Fruit fly (Drosophila melanogaster): ENCODE data around the gene msi.

The msi gene

DNA sequence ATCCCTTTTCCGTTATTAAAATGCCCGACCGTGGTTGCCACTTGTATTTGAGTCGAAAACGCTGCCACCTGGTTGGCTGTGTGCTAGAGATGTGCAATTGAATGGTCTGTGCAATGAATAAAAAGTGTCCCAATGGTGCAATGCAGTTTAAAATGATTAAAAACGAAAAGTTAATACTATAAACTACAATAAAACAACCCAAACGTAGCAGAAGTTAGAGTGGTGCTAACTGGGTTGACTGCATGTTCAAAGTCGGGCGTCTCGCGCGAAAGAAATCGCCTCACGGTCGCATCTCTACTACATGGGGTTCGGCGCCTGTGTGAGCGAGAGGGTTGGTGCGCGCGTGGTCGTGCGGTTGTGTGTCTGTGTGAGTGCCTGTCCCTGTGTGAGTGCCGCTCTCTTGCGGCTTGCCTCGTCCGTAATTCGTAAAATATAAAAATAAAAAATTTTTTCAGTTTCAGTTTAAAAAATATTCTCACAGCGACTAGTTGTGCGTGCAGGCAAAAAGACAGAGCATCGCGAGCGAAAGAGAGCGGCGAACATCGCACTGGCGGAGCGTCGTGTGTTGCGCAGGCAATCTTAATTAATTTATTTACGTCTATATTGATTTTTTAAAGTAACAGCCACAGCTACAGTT, 131.1 kb downstream of the msi start (continued):
- TF ChIP-seq Hr3 (GFP tag; optimal IDR thresholded peaks at IDR 0.05) (peak; percentile 94), Mad (GFP tag; optimal IDR thresholded peaks at IDR 0.05) (peak; percentile 92), ssp (GFP tag; IDR thresholded peaks at IDR 0.05) (peak; percentile 84), CG2875 (GFP tag; optimal IDR thresholded peaks at IDR 0.05) (peak; percentile 79), bigmax (GFP tag; optimal IDR thresholded peaks at IDR 0.05) (no peak), Ssrp (tag; optimal IDR thresholded peaks at IDR 0.05) (peak; percentile 90), CG1832 (GFP tag; optimal IDR thresholded peaks at IDR 0.05) (peak; percentile 80), CG8478 (optimal IDR thresholded peaks at IDR 0.05) (peak; percentile 91), CG11093 (GFP tag; IDR thresholded peaks at IDR 0.05) (peak; percentile 84), CG12744 (GFP tag; optimal IDR thresholded peaks at IDR 0.05) (peak; percentile 86), run (tag; optimal IDR thresholded peaks at IDR 0.05) (peak; percentile 77), gro (GFP tag; optimal IDR thresholded peaks at IDR 0.05) (peak; percentile 94), CG1792 (GFP tag; optimal IDR thresholded peaks at IDR 0.05) (peak; percentile 93), Hsf (GFP tag; optimal IDR thresholded peaks at IDR 0.05) (peak; percentile 95), dysf (GFP tag; IDR thresholded peaks at IDR 0.05) (peak; percentile 94), dpn (GFP tag; optimal IDR thresholded peaks at IDR 0.05) (peak; percentile 96 to 97), knrl (GFP tag; IDR thresholded peaks at IDR 0.05; ENCODE audit: partially characterized antibody) (peak; percentile 95), Xrp1 (GFP tag; IDR thresholded peaks at IDR 0.05) (peak; percentile 85), ttk (GFP tag; IDR thresholded peaks at IDR 0.05) (peak; percentile 87), CG4707 (GFP tag; optimal IDR thresholded peaks at IDR 0.05) (peak; percentile 62), dm (GFP tag; optimal IDR thresholded peaks at IDR 0.05) (peak; percentile 96), zfh2 (GFP tag; optimal IDR thresholded peaks at IDR 0.05) (peak; percentile 98), CG12659 (GFP tag; optimal IDR thresholded peaks at IDR 0.05) (peak; percentile 95), sc (optimal IDR thresholded peaks at IDR 0.05) (no peak), sc (GFP tag; optimal IDR thresholded peaks at IDR 0.05) (peak; percentile 57), CG4360 (GFP tag; IDR thresholded peaks at IDR 0.05) (no peak), abd-A (tag; optimal IDR thresholded peaks at IDR 0.05) (peak; percentile 61), CG17829 (tag; optimal IDR thresholded peaks at IDR 0.05) (peak; percentile 94), fd64A (GFP tag; optimal IDR thresholded peaks at IDR 0.05) (peak; percentile 70), CG13424 (tag; optimal IDR thresholded peaks at IDR 0.05) (peak; percentile 94), TFAM (GFP tag; optimal IDR thresholded peaks at IDR 0.05) (peak; percentile 74), psq (GFP tag; optimal IDR thresholded peaks at IDR 0.05) (peak; percentile 83), tgo (GFP tag; IDR thresholded peaks at IDR 0.05) (peak; percentile 89), chif (GFP tag; optimal IDR thresholded peaks at IDR 0.05) (peak; percentile 94 to 96), CG10366 (GFP tag; IDR thresholded peaks at IDR 0.05) (peak; percentile 94), CG14441 (GFP tag; IDR thresholded peaks at IDR 0.05) (peak; percentile 88), cad (GFP tag; optimal IDR thresholded peaks at IDR 0.05) (no peak), oc (tag; optimal IDR thresholded peaks at IDR 0.05) (peak; percentile 77), chinmo (GFP tag; IDR thresholded peaks at IDR 0.05; ENCODE audit: partially characterized antibody) (peak; percentile 70; the same call in 1 of the 4 replicates), tup (GFP tag; optimal IDR thresholded peaks at IDR 0.05) (peak; percentile 68), lola (GFP tag; optimal IDR thresholded peaks at IDR 0.05) (peak in 2 of 3 experiments; percentile 50 to 92), CG9727 (GFP tag; optimal IDR thresholded peaks at IDR 0.05) (peak; percentile 92), gce (GFP tag; IDR thresholded peaks at IDR 0.05) (peak; percentile 74; the same call in 2 of the 3 replicates), gfzf (GFP tag; optimal IDR thresholded peaks at IDR 0.05) (peak; percentile 48), B-H1 (GFP tag; IDR thresholded peaks at IDR 0.05) (peak; percentile 72; the same call in 2 of the 3 replicates), grn (GFP tag; optimal IDR thresholded peaks at IDR 0.05) (peak; percentile 55), CG3163 (GFP tag; optimal IDR thresholded peaks at IDR 0.05) (peak; percentile 86), Fer2 (tag; optimal IDR thresholded peaks at IDR 0.05) (peak; percentile 88), Bteb2 (GFP tag; optimal IDR thresholded peaks at IDR 0.05) (peak; percentile 93), CHES-1-like (GFP tag; optimal IDR thresholded peaks at IDR 0.05) (peak; percentile 97)
